Fruit fly (Drosophila melanogaster): Measurements from ENCODE around the gene Cp15.

The Cp15 gene

dm6 chr3L:8770616-8771229, 42.4 kb downstream of the Cp15 start (continued):
- TF ChIP-seq sens (GFP tag) (peak; percentile 75), grn (GFP tag; optimal IDR thresholded peaks at IDR 0.05) (no peak), CG17802 (tag; optimal IDR thresholded peaks at IDR 0.05) (no peak), ab (GFP tag; optimal IDR thresholded peaks at IDR 0.05) (no peak), CG10654 (GFP tag; optimal IDR thresholded peaks at IDR 0.05) (no peak), Eip74EF (GFP tag; optimal IDR thresholded peaks at IDR 0.05) (no peak), CG3847 (GFP tag; IDR thresholded peaks at IDR 0.05) (no peak), Awh (GFP tag; IDR thresholded peaks at IDR 0.05) (peak; percentile 88), CG15269 (tag; optimal IDR thresholded peaks at IDR 0.05) (no peak), ATbp (GFP tag; optimal IDR thresholded peaks at IDR 0.05) (peak; percentile 51), CG30020 (tag; optimal IDR thresholded peaks at IDR 0.05) (no peak), esg (GFP tag; conservative IDR thresholded peaks at IDR 0.05) (no peak), CG12299 (tag; optimal IDR thresholded peaks at IDR 0.05) (no peak), Hr51 (GFP tag; optimal IDR thresholded peaks at IDR 0.05) (no peak), Asciz (GFP tag; optimal IDR thresholded peaks at IDR 0.05) (peak; percentile 8), gro (GFP tag; optimal IDR thresholded peaks at IDR 0.05) (no peak), danr (GFP tag; IDR thresholded peaks at IDR 0.05) (no peak), cg (GFP tag; optimal IDR thresholded peaks at IDR 0.05) (no peak), pum (GFP tag; optimal IDR thresholded peaks at IDR 0.05) (no peak), CG8924 (tag; optimal IDR thresholded peaks at IDR 0.05) (no peak), tx (GFP tag; optimal IDR thresholded peaks at IDR 0.05) (no peak), CG30403 (GFP tag; optimal IDR thresholded peaks at IDR 0.05) (no peak), Drgx (GFP tag; IDR thresholded peaks at IDR 0.05) (no peak), wdn (GFP tag; IDR thresholded peaks at IDR 0.05) (no peak), Hr3 (GFP tag; optimal IDR thresholded peaks at IDR 0.05) (no peak), slp2 (GFP tag; optimal IDR thresholded peaks at IDR 0.05) (no peak), sim (GFP tag; IDR thresholded peaks at IDR 0.05) (no peak), kni (GFP tag; optimal IDR thresholded peaks at IDR 0.05) (peak; percentile 47), NfI (GFP tag; optimal IDR thresholded peaks at IDR 0.05) (no peak), Dek (tag; optimal IDR thresholded peaks at IDR 0.05) (no peak), CG3407 (GFP tag; optimal IDR thresholded peaks at IDR 0.05) (peak; percentile 1), schlank (tag; optimal IDR thresholded peaks at IDR 0.05) (no peak), az2 (GFP tag; optimal IDR thresholded peaks at IDR 0.05) (no peak), Hmx (GFP tag; optimal IDR thresholded peaks at IDR 0.05) (no peak), CG31441 (GFP tag; IDR thresholded peaks at IDR 0.05) (no peak), CG9609 (GFP tag; optimal IDR thresholded peaks at IDR 0.05) (no peak)

- TF ChIP-seq trem (tag; optimal IDR thresholded peaks at IDR 0.05) (peak; percentile 51), amos (GFP tag; IDR thresholded peaks at IDR 0.05; ENCODE audit: partially characterized antibody) (no peak), sim (GFP tag; IDR thresholded peaks at IDR 0.05) (peak; percentile 47; the same call in 1 of the 2 replicates), CG4404 (GFP tag; IDR thresholded peaks at IDR 0.05) (no peak), ci (GFP tag; IDR thresholded peaks at IDR 0.05) (peak; percentile 82), MESR4 (GFP tag; optimal IDR thresholded peaks at IDR 0.05) (no peak), CG4820 (GFP tag; optimal IDR thresholded peaks at IDR 0.05) (peak; percentile 62), jumu (GFP tag; optimal IDR thresholded peaks at IDR 0.05) (peak; percentile 19), NfI (GFP tag; optimal IDR thresholded peaks at IDR 0.05) (peak; percentile 73), HmgZ (tag; optimal IDR thresholded peaks at IDR 0.05) (peak; percentile 15), D (optimal IDR thresholded peaks at IDR 0.05) (no peak), D (GFP tag; optimal IDR thresholded peaks at IDR 0.05) (peak; percentile 62), Dip2 (GFP tag; IDR thresholded peaks at IDR 0.05) (no peak), ttk (GFP tag; IDR thresholded peaks at IDR 0.05) (peak; percentile 62), ATbp (GFP tag; optimal IDR thresholded peaks at IDR 0.05) (peak; percentile 58), CG7928 (GFP tag; optimal IDR thresholded peaks at IDR 0.05) (no peak), CG14050 (GFP tag; IDR thresholded peaks at IDR 0.05) (peak; percentile 59), knrl (GFP tag; IDR thresholded peaks at IDR 0.05; ENCODE audit: partially characterized antibody) (0 out of 3 replicates have a peak, but pooled peaks have one; percentile 7), h (optimal IDR thresholded peaks at IDR 0.05) (no peak)
Observed at dm6 chr3L:8772998-8773684, 44.9 kb downstream of the Cp15 start.

All from whole organism, embryonic.